Fruit fly (Drosophila melanogaster): ENCODE measurements around the gene Erk7.

Erk7 gene

dm6 chrX:9272830-9273507 lies 5.5 kb upstream of the Erk7 start, which contains the start of the genes Cfp1 and Aladin:
Cfp1 (minus strand) TSS chrX:9272960.
Aladin (plus strand) TSS chrX:9273413.
- TF ChIP-seq pan (optimal IDR thresholded peaks at IDR 0.05) (no peak), Myc (optimal IDR thresholded peaks at IDR 0.05) (no peak), OdsH (GFP tag; optimal IDR thresholded peaks at IDR 0.05) (no peak), HLH106 (tag; optimal IDR thresholded peaks at IDR 0.05) (no peak)

DNA sequence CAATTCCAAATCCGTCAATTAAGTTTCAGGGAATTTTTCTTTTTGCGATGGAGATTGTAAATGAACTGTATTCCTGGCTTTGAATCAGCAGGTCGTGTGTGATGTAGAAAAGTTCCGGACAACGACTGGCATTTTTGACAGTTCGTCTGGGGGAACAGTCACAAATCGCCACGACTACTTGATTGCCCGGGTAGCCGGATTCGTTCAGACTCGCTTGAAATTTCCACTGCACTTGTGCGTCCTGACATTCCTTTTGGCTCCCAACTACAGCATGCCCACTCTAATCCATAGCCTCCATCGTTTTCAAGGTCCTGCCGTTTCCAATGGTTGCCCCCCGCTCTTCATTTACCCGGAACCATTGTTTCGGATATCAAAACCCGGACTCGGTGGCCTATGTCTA lies 2.3 kb upstream of the Erk7 start, which contains the start of gene CG17440:
Gene CG17440, minus strand, starts transcription at position 101 of the 400 bp plus-strand sequence.
- no peak for TF ChIP-seq dsf (GFP tag; optimal IDR thresholded peaks at IDR 0.05; ENCODE audit: borderline replicate concordance)
- TF ChIP-seq Rel (GFP tag; optimal IDR thresholded peaks at IDR 0.05), result no peak
- TF ChIP-seq Rel (tag; optimal IDR thresholded peaks at IDR 0.05), result no peak
- no peak for TF ChIP-seq rgr (GFP tag; optimal IDR thresholded peaks at IDR 0.05)
- no peak for TF ChIP-seq HLH106 (tag; optimal IDR thresholded peaks at IDR 0.05)
- TF ChIP-seq Hnf4 (GFP tag; optimal IDR thresholded peaks at IDR 0.05), result no peak
- no peak for TF ChIP-seq fru (GFP tag; optimal IDR thresholded peaks at IDR 0.05)
- no peak for TF ChIP-seq Mio (GFP tag; optimal IDR thresholded peaks at IDR 0.05)
- TF ChIP-seq Dfd (GFP tag; optimal IDR thresholded peaks at IDR 0.05), result no peak
- TF ChIP-seq usp (GFP tag; optimal IDR thresholded peaks at IDR 0.05), result no peak

DNA sequence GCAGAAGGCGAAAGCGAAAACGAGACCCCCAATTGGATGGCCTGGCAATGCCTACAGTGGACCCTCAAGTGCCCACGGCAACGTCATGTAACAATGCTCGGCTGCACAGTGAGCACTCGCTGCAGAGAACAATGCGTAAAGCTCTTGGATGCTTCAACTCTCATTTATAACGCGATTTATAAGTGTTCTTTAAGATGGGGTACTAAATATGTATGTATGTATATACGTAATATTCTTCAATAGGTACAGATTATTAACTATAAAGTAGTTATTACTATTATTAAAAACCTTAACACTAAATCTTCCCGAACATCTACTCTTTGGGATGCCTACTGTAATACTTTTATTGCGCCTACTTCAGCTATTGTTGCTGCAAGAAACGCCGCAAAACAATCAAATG lies 1.4 kb downstream of the Erk7 start:
- TF ChIP-seq HLH106 (tag; optimal IDR thresholded peaks at IDR 0.05), result no peak
- no peak for TF ChIP-seq Vsx2 (GFP tag; optimal IDR thresholded peaks at IDR 0.05; ENCODE audit: partially characterized antibody)
- TF ChIP-seq ey (GFP tag; optimal IDR thresholded peaks at IDR 0.05), result no peak
- no peak for TF ChIP-seq Myc (optimal IDR thresholded peaks at IDR 0.05)
- no peak for TF ChIP-seq dl (GFP tag; optimal IDR thresholded peaks at IDR 0.05; ENCODE audit: insufficient read depth in 1 of 2, partially characterized antibody in 2 of 2)
- TF ChIP-seq br (GFP tag; optimal IDR thresholded peaks at IDR 0.05), result no peak
- TF ChIP-seq N (GFP tag; optimal IDR thresholded peaks at IDR 0.05), result no peak
- no peak for TF ChIP-seq foxo (GFP tag; optimal IDR thresholded peaks at IDR 0.05)

DNA sequence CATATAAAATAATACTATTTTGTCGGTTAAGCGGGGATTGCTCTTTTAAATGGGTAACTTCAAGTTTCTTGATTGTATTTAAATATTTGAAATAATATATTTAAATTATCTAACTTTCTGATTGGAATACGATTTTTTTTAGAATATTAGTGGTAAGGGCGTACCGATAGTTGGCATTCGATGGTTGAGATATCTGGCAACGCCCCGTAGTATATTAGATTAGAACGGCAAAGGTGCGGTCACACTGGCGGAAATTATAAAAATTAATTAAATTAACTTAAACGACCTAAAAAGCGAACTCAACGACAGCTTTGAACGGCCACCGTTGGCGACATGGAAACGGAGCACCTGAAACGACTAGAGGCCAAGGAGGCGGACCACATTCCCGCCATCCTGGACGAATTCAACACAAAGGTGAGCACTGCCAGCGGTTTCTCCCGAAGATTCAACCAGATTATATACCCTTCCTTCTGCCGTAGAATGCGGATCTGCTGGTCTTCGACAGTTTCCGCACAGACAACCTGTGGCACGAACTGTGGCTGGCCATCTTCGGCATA lies 11.5 kb downstream of the Erk7 start, which contains the start of gene ric8a:
Gene ric8a, plus strand, starts transcription at position 205 of the 557 bp plus-strand sequence.
- no peak for TF ChIP-seq Dfd (GFP tag; optimal IDR thresholded peaks at IDR 0.05)
- peak; percentile 30 for TF ChIP-seq HLH106 (tag; optimal IDR thresholded peaks at IDR 0.05)
- TF ChIP-seq CrebA (GFP tag; optimal IDR thresholded peaks at IDR 0.05; ENCODE audit: borderline replicate concordance), result no peak
- TF ChIP-seq GATAd (GFP tag; optimal IDR thresholded peaks at IDR 0.05), result no peak
- TF ChIP-seq Vsx2 (GFP tag; optimal IDR thresholded peaks at IDR 0.05; ENCODE audit: partially characterized antibody), result no peak
- TF ChIP-seq brk (GFP tag; optimal IDR thresholded peaks at IDR 0.05), result no peak
- peak; percentile 8 for TF ChIP-seq h (GFP tag; optimal IDR thresholded peaks at IDR 0.05)
- TF ChIP-seq jim (GFP tag; optimal IDR thresholded peaks at IDR 0.05), result no peak
- no peak for TF ChIP-seq fru (GFP tag; optimal IDR thresholded peaks at IDR 0.05)
- TF ChIP-seq usp (GFP tag; optimal IDR thresholded peaks at IDR 0.05), result no peak
- TF ChIP-seq Hr83 (GFP tag; optimal IDR thresholded peaks at IDR 0.05; ENCODE audit: poor library complexity, severe bottlenecking), result peak; percentile 15
- TF ChIP-seq ey (GFP tag; optimal IDR thresholded peaks at IDR 0.05), result no peak
- no peak for TF ChIP-seq Sp1 (GFP tag; optimal IDR thresholded peaks at IDR 0.05)
- no peak for TF ChIP-seq Rel (GFP tag; optimal IDR thresholded peaks at IDR 0.05)
- TF ChIP-seq Rel (tag; optimal IDR thresholded peaks at IDR 0.05), result no peak
- no peak for TF ChIP-seq Myc (optimal IDR thresholded peaks at IDR 0.05)
- TF ChIP-seq pan (optimal IDR thresholded peaks at IDR 0.05), result no peak
- no peak for TF ChIP-seq dsf (GFP tag; optimal IDR thresholded peaks at IDR 0.05; ENCODE audit: borderline replicate concordance)
- TF ChIP-seq N (GFP tag; optimal IDR thresholded peaks at IDR 0.05), result no peak
- peak; percentile 7 for TF ChIP-seq woc (GFP tag; optimal IDR thresholded peaks at IDR 0.05)
- TF ChIP-seq rgr (GFP tag; optimal IDR thresholded peaks at IDR 0.05), result peak; percentile 27
- no peak for TF ChIP-seq Abd-B (GFP tag; optimal IDR thresholded peaks at IDR 0.05)

- no peak for TF ChIP-seq ey (GFP tag; optimal IDR thresholded peaks at IDR 0.05)
- TF ChIP-seq HLH106 (tag; optimal IDR thresholded peaks at IDR 0.05), result no peak
- no peak for TF ChIP-seq usp (GFP tag; optimal IDR thresholded peaks at IDR 0.05)
- no peak for TF ChIP-seq dl (GFP tag; optimal IDR thresholded peaks at IDR 0.05; ENCODE audit: insufficient read depth in 1 of 2, partially characterized antibody in 2 of 2)
- TF ChIP-seq Dfd (GFP tag; optimal IDR thresholded peaks at IDR 0.05), result no peak
- no peak for TF ChIP-seq fru (GFP tag; optimal IDR thresholded peaks at IDR 0.05)
- TF ChIP-seq dsf (GFP tag; optimal IDR thresholded peaks at IDR 0.05; ENCODE audit: borderline replicate concordance), result no peak
- TF ChIP-seq sage (GFP tag; optimal IDR thresholded peaks at IDR 0.05), result no peak
- no peak for TF ChIP-seq lola (GFP tag; optimal IDR thresholded peaks at IDR 0.05)
- no peak for TF ChIP-seq Hr83 (GFP tag; optimal IDR thresholded peaks at IDR 0.05; ENCODE audit: poor library complexity, severe bottlenecking)
- TF ChIP-seq Rel (GFP tag; optimal IDR thresholded peaks at IDR 0.05), result no peak
- TF ChIP-seq Rel (tag; optimal IDR thresholded peaks at IDR 0.05), result no peak
- no peak for TF ChIP-seq Jra (GFP tag; optimal IDR thresholded peaks at IDR 0.05)
- TF ChIP-seq Dif (GFP tag; optimal IDR thresholded peaks at IDR 0.05; ENCODE audit: partially characterized antibody), result no peak
- TF ChIP-seq N (GFP tag; optimal IDR thresholded peaks at IDR 0.05), result no peak
- no peak for TF ChIP-seq CrebA (GFP tag; optimal IDR thresholded peaks at IDR 0.05; ENCODE audit: borderline replicate concordance)
- no peak for TF ChIP-seq Sp1 (GFP tag; optimal IDR thresholded peaks at IDR 0.05)
- TF ChIP-seq dmrt93B (GFP tag; optimal IDR thresholded peaks at IDR 0.05), result no peak
These were observed 12.5 kb downstream of the Erk7 start for dm6 chrX:9255021-9255420.
